Fruit fly (Drosophila melanogaster): ENCODE measurements around the gene 825-Oak.
A peak's percentile ranks its signal among the peaks of the same experiment; 100 is the strongest.

825-Oak gene

dm6 chr3L:19495991-19496588 is 24.1 kb upstream of the 825-Oak start:
- TF ChIP-seq CG11723 (GFP tag; optimal IDR thresholded peaks at IDR 0.05) (no peak), CG11504 (tag; optimal IDR thresholded peaks at IDR 0.05) (peak; percentile 13), Dll (GFP tag; IDR thresholded peaks at IDR 0.05; ENCODE audit: partially characterized antibody) (no peak), Blimp-1 (GFP tag; optimal IDR thresholded peaks at IDR 0.05) (no peak), mirr (GFP tag; optimal IDR thresholded peaks at IDR 0.05) (peak; percentile 24), pros (GFP tag; optimal IDR thresholded peaks at IDR 0.05) (no peak), BtbVII (GFP tag; optimal IDR thresholded peaks at IDR 0.05) (peak; percentile 11), stwl (tag; optimal IDR thresholded peaks at IDR 0.05) (no peak), CHES-1-like (GFP tag; optimal IDR thresholded peaks at IDR 0.05) (no peak), CG15514 (GFP tag; optimal IDR thresholded peaks at IDR 0.05) (peak; percentile 28), CG12071 (GFP tag; optimal IDR thresholded peaks at IDR 0.05) (peak; percentile 41), Scr (GFP tag; IDR thresholded peaks at IDR 0.05; ENCODE audit: partially characterized antibody) (no peak), CG10543 (GFP tag; optimal IDR thresholded peaks at IDR 0.05) (peak; percentile 9), gem (tag; optimal IDR thresholded peaks at IDR 0.05) (peak; percentile 26), CG17612 (GFP tag; IDR thresholded peaks at IDR 0.05) (no peak), sens (GFP tag) (peak; percentile 30), gro (GFP tag; optimal IDR thresholded peaks at IDR 0.05) (no peak), Hmr (GFP tag; optimal IDR thresholded peaks at IDR 0.05) (peak; percentile 7), CG3281 (GFP tag; optimal IDR thresholded peaks at IDR 0.05) (peak; percentile 14), CG3163 (GFP tag; optimal IDR thresholded peaks at IDR 0.05) (no peak), tna (GFP tag; IDR thresholded peaks at IDR 0.05; ENCODE audit: partially characterized antibody) (no peak), CoRest (tag; optimal IDR thresholded peaks at IDR 0.05) (peak; percentile 8), CG18599 (GFP tag; optimal IDR thresholded peaks at IDR 0.05) (peak; percentile 10), Gug (GFP tag; IDR thresholded peaks at IDR 0.05) (no peak), sd (tag; optimal IDR thresholded peaks at IDR 0.05) (peak; percentile 24), CG7556 (GFP tag; optimal IDR thresholded peaks at IDR 0.05) (no peak), Sry-δ (GFP tag; optimal IDR thresholded peaks at IDR 0.05) (no peak), Ptx1 (GFP tag; IDR thresholded peaks at IDR 0.05) (no peak), CG2875 (GFP tag; optimal IDR thresholded peaks at IDR 0.05) (no peak), wor (GFP tag; IDR thresholded peaks at IDR 0.05) (no peak), ro (GFP tag; IDR thresholded peaks at IDR 0.05) (no peak), Pdp1 (GFP tag; optimal IDR thresholded peaks at IDR 0.05) (no peak), odd (GFP tag; optimal IDR thresholded peaks at IDR 0.05) (peak; percentile 22), Hr51 (GFP tag; optimal IDR thresholded peaks at IDR 0.05) (no peak), CG2678 (tag; optimal IDR thresholded peaks at IDR 0.05) (peak; percentile 46), Dip2 (GFP tag; IDR thresholded peaks at IDR 0.05) (no peak), Fer1 (GFP tag; optimal IDR thresholded peaks at IDR 0.05) (peak; percentile 36), sug (tag; optimal IDR thresholded peaks at IDR 0.05) (peak; percentile 65), Nf-YB (GFP tag; optimal IDR thresholded peaks at IDR 0.05) (no peak), wek (GFP tag; optimal IDR thresholded peaks at IDR 0.05) (peak; percentile 32), ci (GFP tag; IDR thresholded peaks at IDR 0.05) (no peak), D19B (GFP tag; optimal IDR thresholded peaks at IDR 0.05) (no peak), ind (GFP tag; optimal IDR thresholded peaks at IDR 0.05) (no peak), CG7839 (tag; optimal IDR thresholded peaks at IDR 0.05) (no peak), Mes4 (GFP tag; optimal IDR thresholded peaks at IDR 0.05) (no peak), Ssrp (tag; optimal IDR thresholded peaks at IDR 0.05) (no peak), dmrt99B (tag; optimal IDR thresholded peaks at IDR 0.05) (peak; percentile 1), PHDP (tag; optimal IDR thresholded peaks at IDR 0.05) (peak; percentile 11), chinmo (GFP tag; IDR thresholded peaks at IDR 0.05; ENCODE audit: partially characterized antibody) (0 out of 4 replicates have a peak, but pooled peaks have one; percentile 23)
